Worm (Caenorhabditis elegans): ENCODE measurements around the gene comt-5.

The comt-5 gene

ce11 chrV:2068728-2069443, 15.5 kb upstream of the comt-5 start:
- no peak for TF ChIP-seq ceh-34 (tag; optimal IDR thresholded peaks at IDR 0.05)
- no peak for TF ChIP-seq F13H6.1 (tag; optimal IDR thresholded peaks at IDR 0.05)
- TF ChIP-seq gmeb-2 (tag; optimal IDR thresholded peaks at IDR 0.05) = no peak
- no peak for TF ChIP-seq ceh-24 (tag; optimal IDR thresholded peaks at IDR 0.05)
- TF ChIP-seq sox-2 (GFP tag; IDR thresholded peaks at IDR 0.05) = no peak
- TF ChIP-seq C08G9.2 (tag; optimal IDR thresholded peaks at IDR 0.05) = no peak
- TF ChIP-seq pax-1 (tag; optimal IDR thresholded peaks at IDR 0.05) = no peak
- no peak for TF ChIP-seq che-1 (tag; optimal IDR thresholded peaks at IDR 0.05)
- TF ChIP-seq lin-11 (tag; optimal IDR thresholded peaks at IDR 0.05) = no peak
- no peak for TF ChIP-seq unc-3 (GFP tag; conservative IDR thresholded peaks at IDR 0.05)
- TF ChIP-seq unc-3 (tag; optimal IDR thresholded peaks at IDR 0.05) = no peak
- TF ChIP-seq unc-42 (tag; optimal IDR thresholded peaks at IDR 0.05) = no peak
- no peak for TF ChIP-seq ttx-3 (tag; optimal IDR thresholded peaks at IDR 0.05)
- TF ChIP-seq ahr-1 (tag; optimal IDR thresholded peaks at IDR 0.05) = no peak
- no peak for TF ChIP-seq C38D4.7 (GFP tag; optimal IDR thresholded peaks at IDR 0.05)
- TF ChIP-seq hlh-13 (GFP tag; optimal IDR thresholded peaks at IDR 0.05) = no peak
- TF ChIP-seq syd-9 (tag; optimal IDR thresholded peaks at IDR 0.05) = no peak
- TF ChIP-seq pha-2 (tag; optimal IDR thresholded peaks at IDR 0.05) = no peak
- TF ChIP-seq elt-4 (tag; optimal IDR thresholded peaks at IDR 0.05) = no peak
- TF ChIP-seq fkh-10 (GFP tag; optimal IDR thresholded peaks at IDR 0.05) = no peak

- no peak for TF ChIP-seq fax-1 (tag; optimal IDR thresholded peaks at IDR 0.05)
- no peak for TF ChIP-seq ceh-45 (GFP tag; IDR thresholded peaks at IDR 0.05)
Measured at ce11 chrV:2067985-2068499, 14.6 kb upstream of the comt-5 start, which contains the start of gene lbp-9. Gene lbp-9, plus strand, starts transcription at chrV:2068449.

- TF ChIP-seq ahr-1 (tag; optimal IDR thresholded peaks at IDR 0.05) = no peak
- no peak for TF ChIP-seq mec-3 (tag; optimal IDR thresholded peaks at IDR 0.05; ENCODE audit: borderline replicate concordance)
- no peak for TF ChIP-seq pha-4 (tag; optimal IDR thresholded peaks at IDR 0.05)
- TF ChIP-seq ceh-19 (GFP tag; optimal IDR thresholded peaks at IDR 0.05) = no peak
- no peak for TF ChIP-seq F13H6.1 (tag; optimal IDR thresholded peaks at IDR 0.05)
- TF ChIP-seq ceh-31 (tag; optimal IDR thresholded peaks at IDR 0.05) = no peak
- no peak for TF ChIP-seq Y22D7AL.16 (tag; optimal IDR thresholded peaks at IDR 0.05)
- no peak for TF ChIP-seq ref-2 (tag; optimal IDR thresholded peaks at IDR 0.05)
- TF ChIP-seq C08G9.2 (tag; optimal IDR thresholded peaks at IDR 0.05) = no peak
- no peak for TF ChIP-seq dmd-4 (tag; optimal IDR thresholded peaks at IDR 0.05; ENCODE audit: borderline replicate concordance)
- TF ChIP-seq pros-1 (tag; optimal IDR thresholded peaks at IDR 0.05) = no peak
- TF ChIP-seq ceh-34 (tag; optimal IDR thresholded peaks at IDR 0.05) = no peak
- TF ChIP-seq fkh-10 (GFP tag; optimal IDR thresholded peaks at IDR 0.05) = no peak
- no peak for TF ChIP-seq sdc-2 (tag; optimal IDR thresholded peaks at IDR 0.05)
- no peak for TF ChIP-seq pqm-1 (tag; optimal IDR thresholded peaks at IDR 0.05)
Measured at ce11 chrV:2067419-2067818, 14.0 kb upstream of the comt-5 start.

ce11 chrV:2066780-2067179, 13.4 kb upstream of the comt-5 start, which contains the start of gene nhr-86:
Gene nhr-86, minus strand, starts transcription at chrV:2066850.
- TF ChIP-seq elt-2 (tag; optimal IDR thresholded peaks at IDR 0.05) (peak; percentile 2), ref-2 (tag; optimal IDR thresholded peaks at IDR 0.05) (no peak), ceh-31 (tag; optimal IDR thresholded peaks at IDR 0.05) (no peak), pag-3 (tag; optimal IDR thresholded peaks at IDR 0.05; ENCODE audit: borderline replicate concordance) (no peak), unc-86 (tag; optimal IDR thresholded peaks at IDR 0.05) (no peak), lin-11 (tag; optimal IDR thresholded peaks at IDR 0.05) (no peak), ceh-30 (tag; optimal IDR thresholded peaks at IDR 0.05) (no peak)
